Fruit fly (Drosophila melanogaster) whole organism, wandering third instar larva: ENCODE data around the gene TkR99D.

Experiments
- Abd-B ChIP-seq: fragments of >200 bp; optimal IDR thresholded peaks from 2 replicates; lab custom pipeline; 2017; ENCODE audit warnings: missing biosample characterization, missing genetic modification characterization
- CG32264 ChIP-seq: fragments of 200-800 bp; sonication (Bioruptor generic); optimal IDR thresholded peaks from 2 replicates; lab custom pipeline; 2016; ENCODE audit warnings: missing biosample characterization, missing genetic modification characterization
- CG9705 ChIP-seq: fragments of 200-800 bp; sonication (Bioruptor generic); optimal IDR thresholded peaks from 2 replicates; lab custom pipeline; 2018; ENCODE audit warnings: missing biosample characterization, mild to moderate bottlenecking, missing genetic modification characterization
- Dif ChIP-seq: fragments of 200-275, 200-300 bp; sonication (Bioruptor generic); optimal IDR thresholded peaks from 2 replicates; lab custom pipeline; 2018; ENCODE audit warnings: missing biosample characterization, missing genetic modification characterization; ENCODE audit not compliant: partially characterized antibody
- GATAd ChIP-seq: sonication (Bioruptor generic); optimal IDR thresholded peaks from 2 replicates; lab custom pipeline; 2016; ENCODE audit warnings: missing biosample characterization, missing genetic modification characterization
- HLH106 ChIP-seq: fragments of 200-800 bp; optimal IDR thresholded peaks from 3 replicates; lab custom pipeline; 2019; ENCODE audit warnings: missing biosample characterization, mild to moderate bottlenecking, missing genetic modification characterization, moderate library complexity
- Hnf4 ChIP-seq: fragments of 200-800 bp; sonication (Bioruptor generic); optimal IDR thresholded peaks from 2 replicates; lab custom pipeline; 2016; ENCODE audit warnings: missing biosample characterization, mild to moderate bottlenecking, missing genetic modification characterization
- Hr83 ChIP-seq: fragments of 200-300 bp; sonication (Bioruptor generic); optimal IDR thresholded peaks from 2 replicates; lab custom pipeline; 2016; ENCODE audit warnings: missing biosample characterization, mild to moderate bottlenecking, missing genetic modification characterization, moderate library complexity; ENCODE audit not compliant: poor library complexity, severe bottlenecking
- Mio ChIP-seq: sonication (Bioruptor generic); optimal IDR thresholded peaks from 2 replicates; lab custom pipeline; 2016; ENCODE audit warnings: missing biosample characterization, missing genetic modification characterization
- Myc ChIP-seq: fragments of >200 bp; optimal IDR thresholded peaks from 2 replicates; lab custom pipeline; 2017
- N ChIP-seq: fragments of >200 bp; optimal IDR thresholded peaks from 2 replicates; lab custom pipeline; 2018; ENCODE audit warnings: missing biosample characterization, missing external identifiers, missing genetic modification characterization
- OdsH ChIP-seq: fragments of 200-800 bp; sonication (Bioruptor generic); optimal IDR thresholded peaks from 2 replicates; lab custom pipeline; 2016; ENCODE audit warnings: missing biosample characterization, mild to moderate bottlenecking, missing genetic modification characterization
- Rel ChIP-seq, 2 experiments: fragments of 200-800 bp; sonication (Bioruptor generic) in 1 of 2; optimal IDR thresholded peaks; 2 replicates in 1 of 2; 3 replicates in 1 of 2; lab custom pipeline; 2016 to 2019; ENCODE audit warnings: mild to moderate bottlenecking in 2 of 2, missing biosample characterization in 2 of 2, missing genetic modification characterization in 2 of 2, moderate library complexity in 1 of 2
- Vsx2 ChIP-seq: fragments of 200-300, 225-300 bp; sonication (Bioruptor generic); optimal IDR thresholded peaks from 2 replicates; lab custom pipeline; 2018; ENCODE audit warnings: missing biosample characterization, missing genetic modification characterization; ENCODE audit not compliant: partially characterized antibody
- br ChIP-seq: fragments of 200-800 bp; sonication (Bioruptor generic); optimal IDR thresholded peaks from 2 replicates; lab custom pipeline; 2016; ENCODE audit warnings: missing biosample characterization, missing genetic modification characterization
- brk ChIP-seq: fragments of 200-800 bp; sonication (Bioruptor generic); optimal IDR thresholded peaks from 2 replicates; lab custom pipeline; 2016; ENCODE audit warnings: missing biosample characterization, mild to moderate bottlenecking, missing genetic modification characterization
- dl ChIP-seq, 2 experiments: fragments of 175-275, 200-275 bp in 1 of 2; fragments of 200-275 bp in 1 of 2; sonication (Bioruptor generic); optimal IDR thresholded peaks; lab custom pipeline; 2018; ENCODE audit warnings: mild to moderate bottlenecking in 2 of 2, missing biosample characterization in 2 of 2, missing genetic modification characterization in 2 of 2, moderate library complexity in 2 of 2; ENCODE audit not compliant: partially characterized antibody in 2 of 2, insufficient read depth in 1 of 2
- dsf ChIP-seq: sonication (Bioruptor generic); optimal IDR thresholded peaks from 2 replicates; lab custom pipeline; 2016; ENCODE audit warnings: missing biosample characterization, missing genetic modification characterization, borderline replicate concordance
- ey ChIP-seq: fragments of 200-800 bp; sonication (Bioruptor generic); optimal IDR thresholded peaks from 2 replicates; lab custom pipeline; 2016; ENCODE audit warnings: missing biosample characterization, missing genetic modification characterization
- foxo ChIP-seq, 2 experiments: fragments of 200-800 bp; sonication (Bioruptor generic); optimal IDR thresholded peaks; 2 replicates in 1 of 2; 3 replicates in 1 of 2; lab custom pipeline; 2016 to 2017; ENCODE audit warnings: missing biosample characterization in 2 of 2, missing genetic modification characterization in 2 of 2
- fru ChIP-seq: fragments of 200-800 bp; sonication (Bioruptor generic); optimal IDR thresholded peaks from 3 replicates; lab custom pipeline; 2016; ENCODE audit warnings: missing biosample characterization, mild to moderate bottlenecking, missing genetic modification characterization
- h ChIP-seq: fragments of 200-800 bp; sonication (Bioruptor generic); optimal IDR thresholded peaks from 3 replicates; lab custom pipeline; 2016; ENCODE audit warnings: missing biosample characterization, mild to moderate bottlenecking, missing genetic modification characterization
- jim ChIP-seq: fragments of 175-275, 200-325 bp; sonication (Bioruptor generic); optimal IDR thresholded peaks from 2 replicates; lab custom pipeline; 2016; ENCODE audit warnings: missing biosample characterization, mild to moderate bottlenecking, missing genetic modification characterization
- lola ChIP-seq: fragments of >200 bp; optimal IDR thresholded peaks from 2 replicates; lab custom pipeline; 2017; ENCODE audit warnings: missing biosample characterization, missing genetic modification characterization
- pan ChIP-seq: fragments of >200 bp; optimal IDR thresholded peaks from 2 replicates; lab custom pipeline; 2017
- psq ChIP-seq: fragments of 200-800 bp; sonication (Bioruptor generic); optimal IDR thresholded peaks from 3 replicates; lab custom pipeline; 2017; ENCODE audit warnings: missing biosample characterization, mild to moderate bottlenecking, missing genetic modification characterization, moderate library complexity
- rgr ChIP-seq: fragments of 200-800 bp; sonication (Bioruptor generic); optimal IDR thresholded peaks from 3 replicates; lab custom pipeline; 2016; ENCODE audit warnings: missing biosample characterization, mild to moderate bottlenecking, missing genetic modification characterization
- sage ChIP-seq: fragments of 200-800 bp; sonication (Bioruptor generic); optimal IDR thresholded peaks from 2 replicates; lab custom pipeline; 2016; ENCODE audit warnings: missing biosample characterization, mild to moderate bottlenecking, missing genetic modification characterization
- sv ChIP-seq: fragments of 200-800 bp; sonication (Bioruptor generic); optimal IDR thresholded peaks from 3 replicates; lab custom pipeline; 2016; ENCODE audit warnings: missing biosample characterization, missing genetic modification characterization
- tai ChIP-seq: sonication (Bioruptor generic); optimal IDR thresholded peaks from 2 replicates; lab custom pipeline; 2016; ENCODE audit warnings: missing biosample characterization, missing genetic modification characterization
- usp ChIP-seq: fragments of >200 bp; optimal IDR thresholded peaks from 2 replicates; lab custom pipeline; 2017; ENCODE audit warnings: missing biosample characterization, missing genetic modification characterization
- woc ChIP-seq: sonication (Bioruptor generic); optimal IDR thresholded peaks from 2 replicates; lab custom pipeline; 2016; ENCODE audit warnings: missing biosample characterization, mild to moderate bottlenecking, missing genetic modification characterization

TkR99D gene

DNA sequence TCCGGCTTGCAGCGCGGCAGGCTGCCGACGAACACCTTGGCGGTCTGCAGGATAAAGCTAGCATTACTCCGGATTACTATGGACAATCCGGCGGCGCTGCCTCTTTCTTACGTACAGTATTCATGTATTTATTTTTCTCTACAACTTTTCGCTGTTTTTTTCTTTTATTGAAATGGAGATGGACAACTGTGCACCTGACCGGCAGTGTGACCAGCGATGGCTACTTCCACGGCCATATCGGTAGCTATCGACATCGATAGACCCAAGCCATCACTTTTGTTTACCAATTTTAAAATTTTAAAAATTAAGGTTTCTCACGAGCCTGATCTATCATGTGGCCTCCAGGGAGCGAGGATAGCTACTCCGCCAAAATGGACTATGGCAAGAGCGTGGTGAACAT, 25.8 kb upstream of the TkR99D start, which contains the start of the genes CG7903 and Sas-6:
CG7903 (minus strand) TSS at position 197 of the 400 bp plus-strand sequence.
Sas-6 (plus strand) TSS at position 323 of the 400 bp plus-strand sequence.
- TF ChIP-seq Hr83 (peak; percentile 42), tai (no peak), woc (no peak), jim (GFP tag; lab: Kevin White, UChicago) (peak; percentile 13), Hnf4 (GFP tag; lab: Kevin White, UChicago) (no peak)

DNA sequence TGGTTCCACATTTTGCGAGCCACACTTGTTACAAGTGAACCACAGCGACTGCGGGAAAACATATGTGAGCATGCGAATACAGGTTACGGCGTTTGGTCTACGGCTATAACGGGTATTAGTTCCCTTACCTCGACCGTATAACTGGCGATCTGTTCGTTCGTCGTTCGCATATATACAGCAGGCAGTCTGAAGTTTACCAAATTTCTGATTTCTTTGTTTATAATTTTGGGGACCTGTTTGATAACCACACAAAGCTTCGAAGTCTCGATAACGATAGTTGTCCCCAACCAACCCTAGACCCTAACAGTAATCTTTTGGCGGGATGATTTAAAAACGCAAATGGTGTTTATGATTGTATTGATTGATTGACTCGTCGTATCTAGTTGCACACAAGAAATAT, 23.9 kb upstream of the TkR99D start, which contains the start of gene Acph-1:
Acph-1 (minus strand) TSS at position 278 of the 400 bp plus-strand sequence.
- TF ChIP-seq GATAd (GFP tag; lab: Kevin White, UChicago) (no peak), Rel (GFP tag; optimal IDR thresholded peaks at IDR 0.05; lab: Kevin White, UChicago) (no peak), Rel (tag; optimal IDR thresholded peaks at IDR 0.05; lab: Kevin White, UChicago) (peak; percentile 36), rgr (GFP tag; lab: Kevin White, UChicago) (peak; percentile 61), CG32264 (no peak)

DNA sequence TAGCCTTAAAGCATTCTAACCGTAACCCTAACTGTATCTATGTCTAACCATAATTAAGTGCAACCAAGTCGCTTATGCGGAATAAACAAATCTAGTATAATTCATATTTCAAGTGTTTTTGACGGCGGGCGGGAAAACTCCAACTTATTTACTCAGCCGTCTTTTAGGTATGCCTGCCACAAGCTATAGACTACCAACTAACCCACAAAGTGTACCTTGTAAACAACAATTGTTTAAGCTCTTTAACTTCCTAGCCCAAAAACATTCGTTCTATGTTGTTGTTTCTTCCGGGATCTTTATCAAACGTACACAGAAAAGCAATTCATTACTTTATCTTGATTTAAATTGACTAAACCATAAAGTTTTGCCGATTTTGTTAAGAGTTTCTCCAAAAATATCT, 21.4 kb upstream of the TkR99D start:
- no peak for TF ChIP-seq foxo (GFP tag; optimal IDR thresholded peaks at IDR 0.05; lab: Kevin White, UChicago)
- TF ChIP-seq Myc (lab: Kevin White, UChicago), result no peak
- TF ChIP-seq HLH106 (tag; lab: Kevin White, UChicago), result no peak
- TF ChIP-seq sv (GFP tag; lab: Kevin White, UChicago), result no peak
- TF ChIP-seq N (GFP tag; lab: Kevin White, UChicago), result no peak
- no peak for TF ChIP-seq Abd-B (GFP tag; lab: Kevin White, UChicago)
- no peak for TF ChIP-seq rgr (GFP tag; lab: Kevin White, UChicago)
- no peak for TF ChIP-seq sage (GFP tag; lab: Kevin White, UChicago)
- TF ChIP-seq Dif (GFP tag; lab: Kevin White, UChicago), result no peak
- no peak for TF ChIP-seq OdsH (GFP tag; lab: Kevin White, UChicago)
- no peak for TF ChIP-seq Vsx2 (GFP tag; lab: Kevin White, UChicago)

DNA sequence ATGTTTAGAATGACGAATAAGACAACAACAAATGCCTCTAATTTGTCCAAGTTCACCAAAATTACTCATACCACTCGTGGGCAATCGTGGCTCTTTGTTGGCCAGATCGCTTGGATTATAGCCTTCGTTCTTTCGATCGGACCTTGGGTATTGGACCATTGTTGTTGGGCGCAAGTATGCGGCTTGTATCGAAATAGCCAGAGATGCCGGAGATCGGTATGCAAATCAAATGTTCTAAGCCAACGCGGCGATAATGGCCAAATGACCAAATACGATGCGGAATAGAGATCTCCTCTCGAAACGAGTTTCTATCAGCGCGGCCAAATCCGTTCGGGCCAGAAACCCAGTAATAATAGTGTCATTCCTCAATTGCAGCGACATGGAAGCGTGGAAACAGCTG, 16.0 kb upstream of the TkR99D start:
- TF ChIP-seq ey (GFP tag; lab: Kevin White, UChicago), result no peak
- TF ChIP-seq lola (GFP tag; lab: Kevin White, UChicago), result no peak
- TF ChIP-seq woc, result no peak
- TF ChIP-seq Mio, result no peak
- TF ChIP-seq fru (GFP tag; lab: Kevin White, UChicago), result no peak
- TF ChIP-seq br (GFP tag; lab: Kevin White, UChicago), result no peak
- no peak for TF ChIP-seq dl (GFP tag; optimal IDR thresholded peaks at IDR 0.05; lab: Kevin White, UChicago; ENCODE audit: insufficient read depth in 1 of 2, partially characterized antibody in 2 of 2)
- TF ChIP-seq tai, result no peak
- TF ChIP-seq HLH106 (tag; lab: Kevin White, UChicago), result no peak
- no peak for TF ChIP-seq foxo (GFP tag; optimal IDR thresholded peaks at IDR 0.05; lab: Kevin White, UChicago)
- no peak for TF ChIP-seq brk (GFP tag; lab: Kevin White, UChicago)
- no peak for TF ChIP-seq OdsH (GFP tag; lab: Kevin White, UChicago)
- no peak for TF ChIP-seq jim (GFP tag; lab: Kevin White, UChicago)
- no peak for TF ChIP-seq N (GFP tag; lab: Kevin White, UChicago)
- no peak for TF ChIP-seq Abd-B (GFP tag; lab: Kevin White, UChicago)
- TF ChIP-seq Dif (GFP tag; lab: Kevin White, UChicago), result no peak
- no peak for TF ChIP-seq CG9705 (GFP tag; lab: Kevin White, UChicago)
- TF ChIP-seq sage (GFP tag; lab: Kevin White, UChicago), result no peak
- no peak for TF ChIP-seq usp (GFP tag; lab: Kevin White, UChicago)

DNA sequence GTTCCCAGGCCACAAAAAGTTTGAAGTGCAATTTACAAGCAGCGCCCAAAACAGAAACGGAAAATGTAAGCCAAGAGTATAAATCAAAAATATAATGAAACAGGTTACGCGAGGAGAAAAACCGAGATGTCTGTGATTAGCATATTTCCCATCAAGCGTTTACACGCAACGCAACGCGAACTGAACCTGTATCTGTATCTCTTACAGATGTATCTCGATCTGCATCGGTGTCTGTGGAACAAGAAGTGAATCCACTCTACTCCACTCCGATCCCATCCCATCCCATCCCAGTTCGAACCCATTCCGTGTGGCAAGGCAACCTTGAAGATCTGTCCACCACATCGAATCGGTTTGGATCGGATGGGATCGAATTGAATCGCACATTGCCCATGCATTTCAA, 14.6 kb upstream of the TkR99D start:
- no peak for TF ChIP-seq CG32264
- TF ChIP-seq Dif (GFP tag; lab: Kevin White, UChicago), result no peak
- TF ChIP-seq sv (GFP tag; lab: Kevin White, UChicago), result no peak
- no peak for TF ChIP-seq dsf (GFP tag; lab: Kevin White, UChicago)
- no peak for TF ChIP-seq fru (GFP tag; lab: Kevin White, UChicago)
- no peak for TF ChIP-seq woc
- TF ChIP-seq foxo (GFP tag; optimal IDR thresholded peaks at IDR 0.05; lab: Kevin White, UChicago), result no peak
- TF ChIP-seq CG9705 (GFP tag; lab: Kevin White, UChicago), result no peak
- no peak for TF ChIP-seq h (GFP tag; lab: Kevin White, UChicago)
- no peak for TF ChIP-seq tai
- TF ChIP-seq GATAd (GFP tag; lab: Kevin White, UChicago), result no peak
- TF ChIP-seq jim (GFP tag; lab: Kevin White, UChicago), result no peak
- no peak for TF ChIP-seq psq (GFP tag; lab: Kevin White, UChicago)
- TF ChIP-seq Vsx2 (GFP tag; lab: Kevin White, UChicago), result no peak
- TF ChIP-seq pan (lab: Kevin White, UChicago), result no peak
- TF ChIP-seq Hr83, result no peak
- TF ChIP-seq lola (GFP tag; lab: Kevin White, UChicago), result no peak
- TF ChIP-seq brk (GFP tag; lab: Kevin White, UChicago), result no peak
